Worm (Caenorhabditis elegans) whole organism, L3 larva: ENCODE results near the gene ptr-16.

Source experiments
- ceh-16 ChIP-seq: sonication (generic microtip); optimal IDR thresholded peaks from 2 replicates; lab custom pipeline; 2017; ENCODE audit warnings: missing biosample characterization, missing genetic modification characterization
- lin-39 ChIP-seq: fragments of 150-350 bp; optimal IDR thresholded peaks from 2 replicates; lab custom pipeline; 2018; ENCODE audit warnings: missing biosample characterization, missing genetic modification reagents, missing genetic modification characterization
- nhr-28 ChIP-seq: fragments of 150-350 bp; optimal IDR thresholded peaks from 2 replicates; lab custom pipeline; 2014; ENCODE audit warnings: missing biosample characterization, missing genetic modification characterization
- nhr-43 ChIP-seq: sonication (generic microtip); optimal IDR thresholded peaks from 2 replicates; lab custom pipeline; 2016; ENCODE audit warnings: mild to moderate bottlenecking, missing genetic modification characterization, missing compliant biosample characterization; ENCODE audit not compliant: poor library complexity, severe bottlenecking
- ztf-11 ChIP-seq: fragments of 150-350 bp; optimal IDR thresholded peaks from 2 replicates; lab custom pipeline; 2014; ENCODE audit warnings: missing biosample characterization, missing genetic modification characterization

ce11 chrV:1201717-1202116 is 36.2 kb downstream of the ptr-16 start:
- TF ChIP-seq ztf-11 (tag; lab: Kevin White, UChicago) (no peak), nhr-28 (tag; lab: Kevin White, UChicago) (no peak), nhr-43 (tag; lab: Kevin White, UChicago) (no peak), ceh-16 (tag; lab: Kevin White, UChicago) (no peak), lin-39 (no peak)
